Worm (Caenorhabditis elegans) whole organism, L4 larva: ENCODE data around the gene C16C4.18.

Experiments
- F26F4.8 ChIP-seq: fragments of 200-800 bp; sonication (Bioruptor generic); conservative IDR thresholded peaks from 2 replicates; pipeline ENCODE4 v1.3.6; 2022; ENCODE audit warnings: missing genetic modification characterization, missing compliant biosample characterization
- F49E8.2 ChIP-seq: sonication (generic microtip); optimal IDR thresholded peaks from 2 replicates; lab custom pipeline; 2016; ENCODE audit warnings: missing compliant biosample characterization, mild to moderate bottlenecking, missing genetic modification characterization, borderline replicate concordance
- R02D3.7 ChIP-seq: fragments of 150-350 bp; sonication (generic microtip); optimal IDR thresholded peaks from 3 replicates; lab custom pipeline; 2014; ENCODE audit warnings: missing biosample characterization, missing genetic modification characterization
- T26A8.4 ChIP-seq: fragments of 200-800 bp; sonication (Bioruptor generic); IDR thresholded peaks from 2 replicates; pipeline ENCODE4 v1.3.6; 2022; ENCODE audit warnings: missing genetic modification characterization, missing compliant biosample characterization
- Y75B8A.6 ChIP-seq: fragments of 200-800 bp; sonication (Bioruptor generic); IDR thresholded peaks from 2 replicates; pipeline ENCODE4 v1.3.6; 2022; ENCODE audit warnings: missing genetic modification reagents, missing genetic modification characterization, missing compliant biosample characterization
- ZK546.5 ChIP-seq, 2 experiments: sonication (generic microtip); optimal IDR thresholded peaks; 2 replicates each; lab custom pipeline; 2017; ENCODE audit warnings: missing biosample characterization in 2 of 2, missing genetic modification characterization in 2 of 2
- ama-1 ChIP-seq: fragments of 150-350 bp; optimal IDR thresholded peaks from 2 replicates; lab custom pipeline; 2014; ENCODE audit warnings: inconsistent platforms, mixed read lengths
- arid-1 ChIP-seq: fragments of 200-800 bp; sonication (Bioruptor generic); conservative IDR thresholded peaks from 2 replicates; pipeline ENCODE4 v1.3.6; 2022; ENCODE audit warnings: missing genetic modification reagents, missing genetic modification characterization, missing compliant biosample characterization
- ceh-32 ChIP-seq: sonication (generic microtip); optimal IDR thresholded peaks from 2 replicates; lab custom pipeline; 2016; ENCODE audit warnings: mild to moderate bottlenecking, missing genetic modification characterization, missing compliant biosample characterization; ENCODE audit not compliant: poor library complexity
- ceh-62 ChIP-seq: sonication (generic microtip); optimal IDR thresholded peaks from 2 replicates; lab custom pipeline; 2017; ENCODE audit warnings: missing biosample characterization, missing genetic modification characterization
- ces-1 ChIP-seq: fragments of 150-350 bp; sonication (generic microtip); optimal IDR thresholded peaks from 4 replicates; lab custom pipeline; 2014; ENCODE audit warnings: missing biosample characterization, missing genetic modification reagents, missing genetic modification characterization
- ctbp-1 ChIP-seq: fragments of 200-800 bp; sonication (Bioruptor generic); IDR thresholded peaks from 2 replicates; pipeline ENCODE4 v1.3.6; 2022; ENCODE audit warnings: missing genetic modification reagents, missing genetic modification characterization, missing compliant biosample characterization
- daf-12 ChIP-seq: fragments of 150-350 bp; optimal IDR thresholded peaks from 2 replicates; lab custom pipeline; 2014; ENCODE audit warnings: missing biosample characterization, missing genetic modification reagents, missing genetic modification characterization
- daf-16 ChIP-seq, 3 experiments: sonication (generic microtip); optimal IDR thresholded peaks; 2 replicates each; lab custom pipeline; 2016 to 2017; ENCODE audit warnings: missing genetic modification characterization in 3 of 3, missing genetic modification reagents in 3 of 3, mild to moderate bottlenecking in 2 of 3, missing compliant biosample characterization in 2 of 3, missing biosample characterization in 1 of 3, moderate library complexity in 1 of 3
- daf-8 ChIP-seq: fragments of 200-800 bp; sonication (Bioruptor generic); IDR thresholded peaks from 2 replicates; pipeline ENCODE4 v1.3.6; 2022; ENCODE audit warnings: missing genetic modification characterization, missing compliant biosample characterization
- duxl-1 ChIP-seq: sonication (generic microtip); optimal IDR thresholded peaks from 2 replicates; lab custom pipeline; 2016; ENCODE audit warnings: mild to moderate bottlenecking, missing genetic modification characterization, moderate library complexity, missing compliant biosample characterization; ENCODE audit not compliant: poor library complexity
- egl-27 ChIP-seq: sonication (generic microtip); optimal IDR thresholded peaks from 3 replicates; lab custom pipeline; 2017; ENCODE audit warnings: missing biosample characterization, missing genetic modification reagents, missing genetic modification characterization
- hlh-11 ChIP-seq: fragments of 200-800 bp; sonication (Bioruptor generic); optimal IDR thresholded peaks from 2 replicates; lab custom pipeline; 2018; ENCODE audit warnings: mild to moderate bottlenecking, missing genetic modification characterization, missing compliant biosample characterization
- hlh-30 ChIP-seq: sonication (generic microtip); optimal IDR thresholded peaks from 2 replicates; lab custom pipeline; 2017; ENCODE audit warnings: antibody characterized with exemption, mild to moderate bottlenecking, missing genetic modification characterization, missing compliant biosample characterization; ENCODE audit not compliant: insufficient read depth
- hmg-1.1 ChIP-seq: fragments of 200-800 bp; sonication (Bioruptor generic); IDR thresholded peaks from 2 replicates; pipeline ENCODE4 v1.3.6; 2022; ENCODE audit warnings: missing genetic modification reagents, missing genetic modification characterization, missing compliant biosample characterization
- lin-1 ChIP-seq: fragments of 200-800 bp; sonication (Bioruptor generic); IDR thresholded peaks from 2 replicates; pipeline ENCODE4 v1.3.6; 2022; ENCODE audit warnings: missing genetic modification reagents, missing genetic modification characterization, missing compliant biosample characterization
- lin-13 ChIP-seq: fragments of 150-350 bp; optimal IDR thresholded peaks from 2 replicates; lab custom pipeline; 2014; ENCODE audit warnings: missing biosample characterization, missing genetic modification reagents, missing genetic modification characterization
- lin-38 ChIP-seq: fragments of 200-800 bp; sonication (Bioruptor generic); IDR thresholded peaks from 2 replicates; pipeline ENCODE4 v1.3.6; 2022; ENCODE audit warnings: missing genetic modification reagents, missing genetic modification characterization, missing compliant biosample characterization
- lir-3 ChIP-seq: sonication (generic microtip); optimal IDR thresholded peaks from 2 replicates; lab custom pipeline; 2016; ENCODE audit warnings: mild to moderate bottlenecking, missing genetic modification characterization, missing compliant biosample characterization
- lsy-2 ChIP-seq, 2 experiments: fragments of 150-350 bp in 1 of 2; sonication (generic microtip) in 1 of 2; optimal IDR thresholded peaks; 2 replicates each; lab custom pipeline; 2014 to 2017; ENCODE audit warnings: missing biosample characterization in 2 of 2, missing genetic modification characterization in 2 of 2
- madf-9 ChIP-seq: fragments of 200-800 bp; sonication (Bioruptor generic); conservative IDR thresholded peaks from 2 replicates; pipeline ENCODE4 v1.3.6; 2022; ENCODE audit warnings: missing genetic modification reagents, missing genetic modification characterization, missing compliant biosample characterization
- mdl-1 ChIP-seq, 2 experiments: fragments of 150-350 bp in 1 of 2; sonication (generic microtip) in 1 of 2; optimal IDR thresholded peaks; 2 replicates each; lab custom pipeline; 2014 to 2017; ENCODE audit warnings: missing biosample characterization in 2 of 2, missing genetic modification characterization in 2 of 2
- mxl-2 ChIP-seq: fragments of 200-800 bp; sonication (Bioruptor generic); conservative IDR thresholded peaks from 2 replicates; pipeline ENCODE4 v1.3.6; 2022; ENCODE audit warnings: missing genetic modification reagents, missing genetic modification characterization, missing compliant biosample characterization
- nhr-10 ChIP-seq: fragments of 150-350 bp; optimal IDR thresholded peaks from 2 replicates; lab custom pipeline; 2014; ENCODE audit warnings: missing biosample characterization, missing genetic modification characterization
- nhr-28 ChIP-seq: fragments of 150-350 bp; optimal IDR thresholded peaks from 2 replicates; lab custom pipeline; 2014; ENCODE audit warnings: missing biosample characterization, missing genetic modification characterization
- nhr-41 ChIP-seq: fragments of 200-800 bp; sonication (Bioruptor generic); IDR thresholded peaks from 2 replicates; pipeline ENCODE4 v1.3.6; 2022; ENCODE audit warnings: missing genetic modification reagents, missing genetic modification characterization, missing compliant biosample characterization
- pha-4 ChIP-seq, 2 experiments: fragments of 150-350 bp in 1 of 2; fragments of 200-800 bp in 1 of 2; sonication (Bioruptor generic) in 1 of 2; IDR thresholded peaks in 1 of 2; optimal IDR thresholded peaks in 1 of 2; 2 replicates each; pipeline versions ENCODE4 v1.3.6 to Lab custom; 2014 to 2022; ENCODE audit warnings: missing genetic modification characterization in 2 of 2, missing genetic modification reagents in 2 of 2, missing biosample characterization in 1 of 2, missing compliant biosample characterization in 1 of 2
- rbr-2 ChIP-seq: sonication (generic microtip); optimal IDR thresholded peaks from 2 replicates; lab custom pipeline; 2016; ENCODE audit warnings: missing genotype, missing genetic modification characterization, missing compliant biosample characterization
- snpc-4 ChIP-seq: fragments of 150-350 bp; optimal IDR thresholded peaks from 2 replicates; lab custom pipeline; 2014; ENCODE audit warnings: missing biosample characterization, missing genetic modification characterization
- spr-1 ChIP-seq: sonication (generic microtip); optimal IDR thresholded peaks from 2 replicates; lab custom pipeline; 2016; ENCODE audit warnings: mild to moderate bottlenecking, missing genetic modification characterization, missing compliant biosample characterization
- tag-97 ChIP-seq: fragments of 200-800 bp; sonication (Bioruptor generic); IDR thresholded peaks from 2 replicates; pipeline ENCODE4 v1.3.6; 2022; ENCODE audit warnings: missing genetic modification characterization, missing compliant biosample characterization
- tra-1 ChIP-seq: fragments of 200-800 bp; sonication (Bioruptor generic); IDR thresholded peaks from 2 replicates; pipeline ENCODE4 v1.3.6; 2022; ENCODE audit warnings: missing genetic modification reagents, missing genetic modification characterization, missing compliant biosample characterization
- unc-130 ChIP-seq: sonication (generic microtip); optimal IDR thresholded peaks from 2 replicates; lab custom pipeline; 2016; ENCODE audit warnings: missing genetic modification reagents, missing genetic modification characterization, missing compliant biosample characterization
- unc-39 ChIP-seq: sonication (generic microtip); optimal IDR thresholded peaks from 2 replicates; lab custom pipeline; 2017; ENCODE audit warnings: missing biosample characterization, missing genetic modification characterization
- unc-62 ChIP-seq, 3 experiments: fragments of 150-350 bp in 1 of 3; sonication (generic microtip); optimal IDR thresholded peaks in 2 of 3; peaks in 1 of 3; 1 replicate in 1 of 3; 2 replicates in 2 of 3; lab custom pipeline; 2014 to 2017; ENCODE audit warnings: missing biosample characterization in 3 of 3, missing genetic modification characterization in 3 of 3, missing genetic modification reagents in 3 of 3, missing genotype in 1 of 3
- zag-1 ChIP-seq: fragments of 150-350 bp; optimal IDR thresholded peaks from 2 replicates; lab custom pipeline; 2014; ENCODE audit warnings: missing biosample characterization, missing genetic modification characterization
- zip-11 ChIP-seq: fragments of 200-800 bp; sonication (Bioruptor generic); IDR thresholded peaks from 2 replicates; pipeline ENCODE4 v1.3.6; 2022; ENCODE audit warnings: missing genetic modification characterization, missing compliant biosample characterization
- zip-2 ChIP-seq: fragments of 150-350 bp; optimal IDR thresholded peaks from 2 replicates; lab custom pipeline; 2014; ENCODE audit warnings: missing biosample characterization, missing genetic modification characterization
- ztf-11 ChIP-seq: fragments of 150-350 bp; optimal IDR thresholded peaks from 2 replicates; lab custom pipeline; 2014; ENCODE audit warnings: missing biosample characterization, missing genetic modification characterization

Gene C16C4.18

ce11 chrII:1851716-1852115 lies 9.4 kb downstream of the C16C4.18 start (continued):
- TF ChIP-seq egl-27 (tag; lab: Kevin White, UChicago) (no peak), snpc-4 (no peak), zip-2 (tag; lab: Kevin White, UChicago) (no peak), ceh-32 (no peak), ctbp-1 (GFP tag; lab: Robert Waterston, UW) (no peak), ztf-11 (no peak), zip-11 (GFP tag; lab: Robert Waterston, UW) (no peak), daf-12 (tag; lab: Kevin White, UChicago) (no peak), unc-130 (no peak), lin-1 (GFP tag; lab: Robert Waterston, UW) (peak; percentile 97), ama-1 (no peak), nhr-10 (tag; lab: Kevin White, UChicago) (no peak), daf-8 (no peak), duxl-1 (peak; percentile 87), ZK546.5 (tag; optimal IDR thresholded peaks at IDR 0.05; lab: Kevin White, UChicago) (no peak), unc-39 (tag; lab: Kevin White, UChicago) (no peak), F26F4.8 (GFP tag; lab: Robert Waterston, UW) (no peak), hmg-1.1 (GFP tag; lab: Robert Waterston, UW) (no peak), unc-62 (GFP tag; optimal IDR thresholded peaks at IDR 0.05 in 1 of 2; lab: Kevin White, UChicago) (no peak), unc-62 (tag; optimal IDR thresholded peaks at IDR 0.05; lab: Kevin White, UChicago) (no peak), ces-1 (GFP tag; lab: Kevin White, UChicago) (no peak), F49E8.2 (tag; lab: Kevin White, UChicago) (no peak), madf-9 (no peak), mdl-1 (tag; optimal IDR thresholded peaks at IDR 0.05; lab: Kevin White, UChicago) (peak in 1 of 2 experiments; percentile 43), hlh-30 (peak; percentile 2), spr-1 (no peak), tag-97 (GFP tag; lab: Robert Waterston, UW) (no peak), lin-38 (GFP tag; lab: Robert Waterston, UW) (no peak), lir-3 (tag; lab: Kevin White, UChicago) (no peak), R02D3.7 (tag; lab: Kevin White, UChicago) (no peak), mxl-2 (GFP tag; lab: Robert Waterston, UW) (no peak), tra-1 (GFP tag; lab: Robert Waterston, UW) (peak; percentile 97), lsy-2 (tag; optimal IDR thresholded peaks at IDR 0.05; lab: Kevin White, UChicago) (no peak), Y75B8A.6 (GFP tag; lab: Robert Waterston, UW) (no peak), T26A8.4 (GFP tag; lab: Robert Waterston, UW) (no peak), lin-13 (GFP tag; lab: Kevin White, UChicago) (no peak), ceh-62 (tag; lab: Kevin White, UChicago) (no peak)

ce11 chrII:1850840-1851294 lies 10.3 kb downstream of the C16C4.18 start, which contains the start of gene C52E2.3:
TSS of gene C52E2.3 (plus strand) at chrII:1851244.
- TF ChIP-seq ceh-62 (tag; lab: Kevin White, UChicago): no peak
- peak; percentile 6 for TF ChIP-seq hlh-11 (tag; lab: Kevin White, UChicago)
- TF ChIP-seq daf-8: no peak

ce11 chrII:1850299-1850698 lies 10.8 kb downstream of the C16C4.18 start, which contains the start of gene fbxb-96:
TSS of gene fbxb-96 (minus strand) at chrII:1850399.
- TF ChIP-seq nhr-28 (tag; lab: Kevin White, UChicago) (no peak), lin-13 (GFP tag; lab: Kevin White, UChicago) (no peak), unc-39 (tag; lab: Kevin White, UChicago) (no peak), pha-4 (GFP tag; IDR thresholded peaks at IDR 0.05; lab: Robert Waterston, UW) (no peak), pha-4 (tag; optimal IDR thresholded peaks at IDR 0.05; lab: Kevin White, UChicago) (no peak), zip-11 (GFP tag; lab: Robert Waterston, UW) (no peak), daf-16 (GFP tag; optimal IDR thresholded peaks at IDR 0.05; lab: Kevin White, UChicago) (no peak), daf-16 (tag; optimal IDR thresholded peaks at IDR 0.05; lab: Kevin White, UChicago) (no peak), nhr-41 (no peak), rbr-2 (tag; lab: Kevin White, UChicago) (no peak), arid-1 (no peak), zag-1 (tag; lab: Kevin White, UChicago) (no peak), spr-1 (no peak), ZK546.5 (tag; optimal IDR thresholded peaks at IDR 0.05; lab: Kevin White, UChicago) (no peak)
- TF ChIP-seq, all 104 proteins: peak for 0
